Worm (Caenorhabditis elegans): ENCODE results near the gene tim-1.

DNA sequence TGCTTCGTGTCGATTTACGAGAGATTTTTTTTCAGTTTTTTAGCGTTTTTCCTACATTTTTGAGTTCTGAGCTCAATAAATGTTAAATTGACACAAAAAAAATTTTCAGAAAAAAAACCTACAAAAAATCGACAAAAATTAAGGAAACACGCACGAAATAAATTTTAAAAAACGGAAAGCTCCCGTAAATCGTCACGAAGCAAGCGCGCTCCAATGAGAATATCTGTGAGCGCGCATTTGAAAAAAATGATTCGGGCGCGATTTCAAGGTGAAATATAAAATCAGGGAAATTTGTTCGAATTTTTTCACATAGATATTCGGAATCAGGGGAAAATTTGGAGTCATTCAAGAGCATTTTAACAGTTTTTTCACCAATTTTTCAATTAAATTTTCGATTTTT is 26.8 kb downstream of the tim-1 start:
- no peak for TF ChIP-seq ama-1 (optimal IDR thresholded peaks at IDR 0.05)
- no peak for TF ChIP-seq flt-1 (GFP tag; IDR thresholded peaks at IDR 0.05)
- no peak for TF ChIP-seq hnd-1 (tag; optimal IDR thresholded peaks at IDR 0.05)
- no peak for TF ChIP-seq ceh-36 (tag; optimal IDR thresholded peaks at IDR 0.05)
- no peak for TF ChIP-seq tbx-37 (GFP tag; conservative IDR thresholded peaks at IDR 0.05)
- TF ChIP-seq hmg-4 (GFP tag; optimal IDR thresholded peaks at IDR 0.05) = no peak
- TF ChIP-seq sea-1 (GFP tag; conservative IDR thresholded peaks at IDR 0.05) = no peak
- no peak for TF ChIP-seq ceh-13 (GFP tag; optimal IDR thresholded peaks at IDR 0.05)
- no peak for TF ChIP-seq aly-1 (tag; optimal IDR thresholded peaks at IDR 0.05)
- TF ChIP-seq scrt-1 (GFP tag; IDR thresholded peaks at IDR 0.05) = no peak
- no peak for TF ChIP-seq ets-7 (tag; optimal IDR thresholded peaks at IDR 0.05)
- no peak for TF ChIP-seq F13C5.2 (tag; optimal IDR thresholded peaks at IDR 0.05)
